Worm (Caenorhabditis elegans) whole organism, late embryonic: ENCODE data around the gene odr-4.

ENCODE experiments used
- T23F11.4 ChIP-seq: fragments of 200-800 bp; sonication (Bioruptor generic); optimal IDR thresholded peaks from 2 replicates; lab custom pipeline; 2018; ENCODE audit warnings: mild to moderate bottlenecking, missing genetic modification characterization, missing compliant biosample characterization
- eyg-1 ChIP-seq: sonication (generic microtip); optimal IDR thresholded peaks from 2 replicates; lab custom pipeline; 2016; ENCODE audit warnings: missing genotype, missing genetic modification characterization, missing compliant biosample characterization
- fax-1 ChIP-seq: sonication (generic microtip); optimal IDR thresholded peaks from 2 replicates; lab custom pipeline; 2016; ENCODE audit warnings: missing genotype, missing genetic modification characterization, missing compliant biosample characterization
- mec-3 ChIP-seq: sonication (generic microtip); optimal IDR thresholded peaks from 2 replicates; lab custom pipeline; 2016; ENCODE audit warnings: borderline replicate concordance, missing genetic modification characterization, missing compliant biosample characterization
- pag-3 ChIP-seq: sonication (generic microtip); optimal IDR thresholded peaks from 2 replicates; lab custom pipeline; 2016; ENCODE audit warnings: missing compliant biosample characterization, missing genetic modification characterization, borderline replicate concordance
- pax-1 ChIP-seq: fragments of 150-350 bp; optimal IDR thresholded peaks from 2 replicates; lab custom pipeline; 2014; ENCODE audit warnings: missing biosample characterization, missing genetic modification characterization
- pha-2 ChIP-seq: sonication (generic microtip); optimal IDR thresholded peaks from 2 replicates; lab custom pipeline; 2017; ENCODE audit warnings: mild to moderate bottlenecking, missing genetic modification characterization, missing compliant biosample characterization
- pha-4 ChIP-seq: fragments of 150-350 bp; optimal IDR thresholded peaks from 2 replicates; lab custom pipeline; 2018; ENCODE audit warnings: missing biosample characterization, missing genetic modification reagents, missing genetic modification characterization
- pqm-1 ChIP-seq: sonication (generic microtip); optimal IDR thresholded peaks from 2 replicates; lab custom pipeline; 2016; ENCODE audit warnings: missing genetic modification characterization, missing compliant biosample characterization
- unc-86 ChIP-seq: sonication (generic microtip); optimal IDR thresholded peaks from 2 replicates; lab custom pipeline; 2016; ENCODE audit warnings: missing genetic modification characterization, missing compliant biosample characterization

DNA sequence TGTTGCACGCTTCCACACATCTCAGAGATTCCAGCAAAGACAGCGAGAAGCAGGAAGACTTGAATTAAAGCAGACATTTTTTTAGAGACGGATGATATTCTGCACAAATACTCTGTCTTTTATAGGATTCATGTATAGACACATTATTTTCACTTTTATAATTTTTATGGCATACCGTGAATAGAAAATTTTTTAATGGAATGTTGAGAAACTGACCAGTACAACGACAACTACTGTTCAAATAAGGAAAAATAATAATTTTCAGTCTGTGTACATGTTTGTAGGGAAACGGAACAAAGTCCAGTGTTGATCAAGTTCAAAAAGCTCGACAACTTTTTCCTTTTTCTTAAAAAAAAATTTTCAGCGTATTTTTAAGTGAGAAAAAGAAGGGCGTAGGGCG is 6.0 kb downstream of the odr-4 start, which contains the start of gene Y102E9.6:
- TF ChIP-seq pha-2 (no peak), unc-86 (tag; lab: Kevin White, UChicago) (no peak), fax-1 (tag; lab: Kevin White, UChicago) (no peak), pqm-1 (no peak), pag-3 (tag; lab: Kevin White, UChicago) (no peak), T23F11.4 (no peak), eyg-1 (tag; lab: Kevin White, UChicago) (no peak), pax-1 (tag; lab: Kevin White, UChicago) (no peak), mec-3 (tag; lab: Kevin White, UChicago) (no peak), pha-4 (tag; lab: Kevin White, UChicago) (no peak)
